Fruit fly (Drosophila melanogaster) whole organism, embryonic: ENCODE data around the gene CG32625.

Source experiments
- CG12942 ChIP-seq: fragments of 200-800 bp; sonication (Bioruptor generic); optimal IDR thresholded peaks from 3 replicates; lab custom pipeline; 2016; ENCODE audit warnings: missing biosample characterization, missing genetic modification characterization
- CG15601 ChIP-seq: fragments of 200-800 bp; sonication (Bioruptor generic); optimal IDR thresholded peaks from 3 replicates; lab custom pipeline; 2019; ENCODE audit warnings: missing biosample characterization, mild to moderate bottlenecking, missing genetic modification characterization, moderate library complexity
- CG17361 ChIP-seq: fragments of 200-800 bp; sonication (Bioruptor generic); IDR thresholded peaks from 3 replicates; pipeline ENCODE4 v1.3.6; 2022; ENCODE audit warnings: missing biosample characterization, missing genetic modification characterization
- CG18619 ChIP-seq: fragments of 200-800 bp; sonication (Bioruptor generic); optimal IDR thresholded peaks from 3 replicates; lab custom pipeline; 2017; ENCODE audit warnings: missing biosample characterization, mild to moderate bottlenecking, missing genetic modification characterization
- CG2712 ChIP-seq: fragments of 200-800 bp; optimal IDR thresholded peaks from 3 replicates; lab custom pipeline; 2019; ENCODE audit warnings: missing biosample characterization, mild to moderate bottlenecking, missing genetic modification characterization, moderate library complexity
- Dip2 ChIP-seq: fragments of 200-800 bp; sonication (Bioruptor generic); IDR thresholded peaks from 2 replicates; pipeline ENCODE4 v1.3.6; 2022; ENCODE audit warnings: missing biosample characterization, missing genetic modification characterization
- Ets97D ChIP-seq: fragments of 200-800 bp; sonication (Bioruptor generic); optimal IDR thresholded peaks from 3 replicates; lab custom pipeline; 2016; ENCODE audit warnings: missing biosample characterization, missing genetic modification characterization
- HLH3B ChIP-seq: fragments of 200-800 bp; sonication (Bioruptor generic); IDR thresholded peaks from 2 replicates; pipeline ENCODE4 v1.3.6; 2022; ENCODE audit warnings: missing biosample characterization, missing genetic modification characterization
- MTF-1 ChIP-seq: fragments of 200-800 bp; sonication (Bioruptor generic); optimal IDR thresholded peaks from 2 replicates; lab custom pipeline; 2018; ENCODE audit warnings: missing biosample characterization, mild to moderate bottlenecking, missing genetic modification characterization, borderline replicate concordance
- ash1 ChIP-seq: fragments of 200-800 bp; sonication (Bioruptor generic); optimal IDR thresholded peaks from 2 replicates; lab custom pipeline; 2018; ENCODE audit warnings: missing biosample characterization, mild to moderate bottlenecking, missing genetic modification characterization
- hb ChIP-seq: fragments of 200-800 bp; sonication (Bioruptor generic); IDR thresholded peaks from 3 replicates; pipeline ENCODE4 v1.3.6; 2022; ENCODE audit warnings: missing biosample characterization, missing genetic modification characterization; ENCODE audit not compliant: partially characterized antibody
- insv ChIP-seq, 2 experiments: fragments of 200-800 bp; sonication (Bioruptor generic); optimal IDR thresholded peaks; 3 replicates each; lab custom pipeline; 2016 to 2018; ENCODE audit warnings: missing biosample characterization in 2 of 2, missing genetic modification characterization in 2 of 2

dm6 chrX:13781739-13782502 is 25.3 kb upstream of the CG32625 start, which contains the start of the genes CtsB and amrt:
- peak; percentile 55 for TF ChIP-seq CG2712 (tag; lab: Kevin White, UChicago)
- TF ChIP-seq Ets97D (GFP tag; lab: Kevin White, UChicago): peak; percentile 56
- TF ChIP-seq CG12942 (GFP tag; lab: Kevin White, UChicago): peak; percentile 10
- no peak for TF ChIP-seq Dip2
- TF ChIP-seq CG18619: no peak
- TF ChIP-seq ash1 (GFP tag; lab: Kevin White, UChicago): no peak
- peak in 1 of 2 experiments; percentile 34 for TF ChIP-seq insv (GFP tag; optimal IDR thresholded peaks at IDR 0.05; lab: Kevin White, UChicago)
- peak; percentile 9 for TF ChIP-seq CG15601 (tag; lab: Kevin White, UChicago)
- TF ChIP-seq HLH3B (GFP tag; lab: Robert Waterston, UW): no peak
- TF ChIP-seq MTF-1 (GFP tag; lab: Kevin White, UChicago): no peak
- peak; percentile 55; the same call in 2 of the 3 replicates for TF ChIP-seq CG17361
- peak; percentile 78 for TF ChIP-seq hb (GFP tag; lab: Robert Waterston, UW)
